Fruit fly (Drosophila melanogaster) whole organism, embryonic: ENCODE results near the gene CG15418.

ENCODE experiments used
- Adf1 ChIP-seq: fragments of 200-800 bp; sonication (Bioruptor generic); IDR thresholded peaks from 2 replicates; pipeline ENCODE4 v1.3.6; 2022; ENCODE audit warnings: missing biosample characterization, missing genetic modification characterization
- Aef1 ChIP-seq: fragments of 200-800 bp; sonication (Bioruptor generic); IDR thresholded peaks from 3 replicates; pipeline ENCODE4 v1.3.6; 2022; ENCODE audit warnings: missing biosample characterization, missing genetic modification characterization
- Blimp-1 ChIP-seq: fragments of 200-800 bp; sonication (Bioruptor generic); optimal IDR thresholded peaks from 3 replicates; lab custom pipeline; 2018; ENCODE audit warnings: missing biosample characterization, missing genetic modification characterization, mild to moderate bottlenecking, moderate library complexity, missing genetic modification reagents
- BtbVII ChIP-seq: fragments of 200-800 bp; sonication (Bioruptor generic); optimal IDR thresholded peaks from 3 replicates; lab custom pipeline; 2017; ENCODE audit warnings: missing biosample characterization, mild to moderate bottlenecking, missing genetic modification characterization
- Bteb2 ChIP-seq: fragments of 200-800 bp; sonication (Bioruptor generic); optimal IDR thresholded peaks from 2 replicates; lab custom pipeline; 2016; ENCODE audit warnings: missing biosample characterization, missing genetic modification characterization
- CG12769 ChIP-seq: fragments of 200-800 bp; sonication (Bioruptor generic); optimal IDR thresholded peaks from 2 replicates; lab custom pipeline; 2019; ENCODE audit warnings: missing biosample characterization, mild to moderate bottlenecking, missing genetic modification characterization, moderate library complexity
- CG12942 ChIP-seq: fragments of 200-800 bp; sonication (Bioruptor generic); optimal IDR thresholded peaks from 3 replicates; lab custom pipeline; 2016; ENCODE audit warnings: missing biosample characterization, missing genetic modification characterization
- CG13894 ChIP-seq: fragments of 200-800 bp; sonication (Bioruptor generic); optimal IDR thresholded peaks from 3 replicates; lab custom pipeline; 2018; ENCODE audit warnings: missing biosample characterization, mild to moderate bottlenecking, missing genetic modification characterization, moderate library complexity
- CG14014 ChIP-seq: fragments of 200-800 bp; sonication (Bioruptor generic); IDR thresholded peaks from 2 replicates; pipeline ENCODE4 v1.3.6; 2022; ENCODE audit warnings: missing biosample characterization, missing genetic modification characterization
- CG1529 ChIP-seq: fragments of 200-800 bp; sonication (Bioruptor generic); optimal IDR thresholded peaks from 3 replicates; lab custom pipeline; 2018; ENCODE audit warnings: missing biosample characterization, missing genetic modification characterization
- CG15696 ChIP-seq: fragments of 200-800 bp; sonication (Bioruptor generic); optimal IDR thresholded peaks from 2 replicates; lab custom pipeline; 2019; ENCODE audit warnings: missing biosample characterization, mild to moderate bottlenecking, missing genetic modification characterization, moderate library complexity
- CG18262 ChIP-seq: fragments of 200-800 bp; optimal IDR thresholded peaks from 3 replicates; lab custom pipeline; 2019; ENCODE audit warnings: missing biosample characterization, mild to moderate bottlenecking, missing genetic modification characterization, moderate library complexity
- CG2120 ChIP-seq: fragments of 200-800 bp; sonication (Bioruptor generic); optimal IDR thresholded peaks from 3 replicates; lab custom pipeline; 2016; ENCODE audit warnings: missing biosample characterization, missing genetic modification characterization
- CG2202 ChIP-seq: fragments of 200-800 bp; sonication (Bioruptor generic); optimal IDR thresholded peaks from 2 replicates; lab custom pipeline; 2018; ENCODE audit warnings: missing biosample characterization, mild to moderate bottlenecking, missing genetic modification characterization
- CG33557 ChIP-seq: fragments of 200-800 bp; sonication (Bioruptor generic); optimal IDR thresholded peaks from 2 replicates; lab custom pipeline; 2019; ENCODE audit warnings: missing biosample characterization, mild to moderate bottlenecking, missing genetic modification characterization, moderate library complexity
- CG6813 ChIP-seq: fragments of 200-800 bp; sonication (Bioruptor generic); optimal IDR thresholded peaks from 2 replicates; lab custom pipeline; 2017; ENCODE audit warnings: missing biosample characterization, missing genetic modification characterization, mild to moderate bottlenecking, moderate library complexity, missing genetic modification reagents
- Chrac-16 ChIP-seq: fragments of 200-800 bp; sonication (Bioruptor generic); optimal IDR thresholded peaks from 3 replicates; lab custom pipeline; 2016; ENCODE audit warnings: missing biosample characterization, missing genetic modification characterization
- E2f1 ChIP-seq: fragments of 200-800 bp; sonication (Bioruptor generic); IDR thresholded peaks from 2 replicates; pipeline ENCODE4 v1.3.6; 2022; ENCODE audit warnings: missing biosample characterization, missing genetic modification characterization
- Ets97D ChIP-seq: fragments of 200-800 bp; sonication (Bioruptor generic); optimal IDR thresholded peaks from 3 replicates; lab custom pipeline; 2016; ENCODE audit warnings: missing biosample characterization, missing genetic modification characterization
- HLH54F ChIP-seq: fragments of 200-800 bp; sonication (Bioruptor generic); optimal IDR thresholded peaks from 3 replicates; lab custom pipeline; 2016; ENCODE audit warnings: missing biosample characterization, missing genetic modification characterization
- Hmx ChIP-seq: fragments of 200-800 bp; sonication (Bioruptor generic); optimal IDR thresholded peaks from 2 replicates; lab custom pipeline; 2016; ENCODE audit warnings: missing biosample characterization, missing genetic modification characterization
- Hr51 ChIP-seq, 2 experiments: fragments of 200-800 bp; sonication (Bioruptor generic); optimal IDR thresholded peaks; 2 replicates in 1 of 2; 3 replicates in 1 of 2; lab custom pipeline; 2016 to 2018; ENCODE audit warnings: missing biosample characterization in 2 of 2, missing genetic modification characterization in 2 of 2, mild to moderate bottlenecking in 1 of 2, moderate library complexity in 1 of 2
- Mad ChIP-seq: fragments of 200-800 bp; sonication (Bioruptor generic); optimal IDR thresholded peaks from 2 replicates; lab custom pipeline; 2016; ENCODE audit warnings: missing biosample characterization, missing genetic modification characterization
- Mes4 ChIP-seq: fragments of 200-800 bp; sonication (Bioruptor generic); optimal IDR thresholded peaks from 2 replicates; lab custom pipeline; 2016; ENCODE audit warnings: missing biosample characterization, missing genetic modification characterization
- NC2β ChIP-seq: fragments of 200-800 bp; sonication (Bioruptor generic); optimal IDR thresholded peaks from 2 replicates; lab custom pipeline; 2016; ENCODE audit warnings: missing biosample characterization, missing genetic modification characterization
- Ravus ChIP-seq: fragments of 200-800 bp; sonication (Bioruptor generic); IDR thresholded peaks from 2 replicates; pipeline ENCODE4 v1.3.6; 2022; ENCODE audit warnings: missing biosample characterization, missing genetic modification characterization
- ab ChIP-seq: fragments of 200-800 bp; sonication (Bioruptor generic); optimal IDR thresholded peaks from 2 replicates; lab custom pipeline; 2016; ENCODE audit warnings: missing biosample characterization, missing genetic modification characterization
- aop ChIP-seq: fragments of 200-800 bp; sonication (Bioruptor generic); IDR thresholded peaks from 2 replicates; pipeline ENCODE4 v1.3.6; 2022; ENCODE audit warnings: missing biosample characterization, missing genetic modification characterization
- bsh ChIP-seq, 2 experiments: fragments of 200-800 bp; sonication (Bioruptor generic); optimal IDR thresholded peaks; 2 replicates each; lab custom pipeline; 2017 to 2018; ENCODE audit warnings: mild to moderate bottlenecking in 2 of 2, missing biosample characterization in 2 of 2, missing genetic modification characterization in 2 of 2, moderate library complexity in 1 of 2
- crp ChIP-seq, 2 experiments: fragments of 200-800 bp; sonication (Bioruptor generic); optimal IDR thresholded peaks; 2 replicates in 1 of 2; 3 replicates in 1 of 2; lab custom pipeline; 2017; ENCODE audit warnings: missing biosample characterization in 2 of 2, missing genetic modification characterization in 2 of 2, mild to moderate bottlenecking in 1 of 2, moderate library complexity in 1 of 2
- exex ChIP-seq: fragments of 200-800 bp; sonication (Bioruptor generic); optimal IDR thresholded peaks from 4 replicates; lab custom pipeline; 2018; ENCODE audit warnings: missing biosample characterization, mild to moderate bottlenecking, missing genetic modification characterization, moderate library complexity
- hb ChIP-seq: fragments of 200-800 bp; sonication (Bioruptor generic); IDR thresholded peaks from 3 replicates; pipeline ENCODE4 v1.3.6; 2022; ENCODE audit warnings: missing biosample characterization, missing genetic modification characterization; ENCODE audit not compliant: partially characterized antibody
- kah ChIP-seq: fragments of 200-800 bp; sonication (Bioruptor generic); optimal IDR thresholded peaks from 2 replicates; lab custom pipeline; 2018; ENCODE audit warnings: missing biosample characterization, mild to moderate bottlenecking, missing genetic modification characterization
- klu ChIP-seq: fragments of 200-800 bp; sonication (Bioruptor generic); IDR thresholded peaks from 2 replicates; pipeline ENCODE4 v1.3.6; 2022; ENCODE audit warnings: missing biosample characterization, missing genetic modification characterization
- lov ChIP-seq, 2 experiments: fragments of 200-800 bp in 1 of 2; fragments of >200 bp in 1 of 2; sonication (Bioruptor generic) in 1 of 2; IDR thresholded peaks in 1 of 2; optimal IDR thresholded peaks in 1 of 2; 2 replicates in 1 of 2; 3 replicates in 1 of 2; pipeline versions ENCODE4 v1.3.6 to Lab custom; 2017 to 2022; ENCODE audit warnings: missing biosample characterization in 1 of 2, missing genetic modification characterization in 1 of 2
- luna ChIP-seq: fragments of 200-800 bp; sonication (Bioruptor generic); optimal IDR thresholded peaks from 2 replicates; lab custom pipeline; 2016; ENCODE audit warnings: missing biosample characterization, missing genetic modification characterization
- oc ChIP-seq: fragments of 200-800 bp; sonication (Bioruptor generic); optimal IDR thresholded peaks from 2 replicates; lab custom pipeline; 2018; ENCODE audit warnings: missing biosample characterization, mild to moderate bottlenecking, missing genetic modification characterization, moderate library complexity
- run ChIP-seq: fragments of 200-800 bp; sonication (Bioruptor generic); optimal IDR thresholded peaks from 3 replicates; lab custom pipeline; 2018; ENCODE audit warnings: missing biosample characterization, mild to moderate bottlenecking, missing genetic modification characterization
- sc ChIP-seq, 3 experiments: fragments of >200 bp in 2 of 3; fragments of 200-800 bp in 1 of 3; sonication (Bioruptor generic) in 1 of 3; optimal IDR thresholded peaks; 2 replicates in 2 of 3; 3 replicates in 1 of 3; lab custom pipeline; 2017; ENCODE audit warnings: mild to moderate bottlenecking in 1 of 3, missing biosample characterization in 1 of 3, missing genetic modification characterization in 1 of 3, missing genetic modification reagents in 1 of 3
- sim ChIP-seq: fragments of 200-800 bp; sonication (Bioruptor generic); IDR thresholded peaks from 2 replicates; pipeline ENCODE4 v1.3.6; 2022; ENCODE audit warnings: missing biosample characterization, missing genetic modification characterization
- toy ChIP-seq: fragments of 200-800 bp; sonication (Bioruptor generic); IDR thresholded peaks from 2 replicates; pipeline ENCODE4 v1.3.6; 2022; ENCODE audit warnings: missing biosample characterization, missing genetic modification characterization
- trem ChIP-seq: fragments of 200-800 bp; optimal IDR thresholded peaks from 3 replicates; lab custom pipeline; 2019; ENCODE audit warnings: missing biosample characterization, mild to moderate bottlenecking, missing genetic modification characterization, moderate library complexity
- wdn ChIP-seq: fragments of 200-800 bp; sonication (Bioruptor generic); IDR thresholded peaks from 2 replicates; pipeline ENCODE4 v1.3.6; 2022; ENCODE audit warnings: missing biosample characterization, missing genetic modification characterization
- zen ChIP-seq: fragments of 200-800 bp; sonication (Bioruptor generic); optimal IDR thresholded peaks from 3 replicates; lab custom pipeline; 2018; ENCODE audit warnings: missing biosample characterization, mild to moderate bottlenecking, missing genetic modification characterization, moderate library complexity

CG15418 gene

dm6 chr2L:3632047-3632880 is 10.8 kb upstream of the CG15418 start (continued):
- TF ChIP-seq CG12769 (peak; percentile 96), toy (GFP tag; lab: Robert Waterston, UW) (peak; percentile 96), CG12942 (GFP tag; lab: Kevin White, UChicago) (peak; percentile 88), trem (tag; lab: Kevin White, UChicago) (peak; percentile 97), CG1529 (GFP tag; lab: Kevin White, UChicago) (peak; percentile 87), CG2202 (tag; lab: Kevin White, UChicago) (peak; percentile 90), CG2120 (peak; percentile 96), Bteb2 (GFP tag; lab: Kevin White, UChicago) (peak; percentile 89), Blimp-1 (GFP tag; lab: Kevin White, UChicago) (peak; percentile 98), Mes4 (GFP tag; lab: Kevin White, UChicago) (peak; percentile 93), bsh (GFP tag; optimal IDR thresholded peaks at IDR 0.05; lab: Kevin White, UChicago) (peak; percentile 83 to 94), wdn (GFP tag; lab: Robert Waterston, UW) (peak; percentile 90), luna (peak; percentile 81), Ets97D (GFP tag; lab: Kevin White, UChicago) (peak; percentile 69), oc (tag; lab: Kevin White, UChicago) (peak; percentile 89), sim (GFP tag; lab: Robert Waterston, UW) (peak; percentile 91), zen (peak; percentile 100), Hr51 (GFP tag; optimal IDR thresholded peaks at IDR 0.05; lab: Kevin White, UChicago) (peak; percentile 95 to 98), klu (peak; percentile 92), sc (optimal IDR thresholded peaks at IDR 0.05; lab: Kevin White, UChicago) (no peak), sc (GFP tag; optimal IDR thresholded peaks at IDR 0.05; lab: Kevin White, UChicago) (peak; percentile 84), kah (GFP tag; lab: Kevin White, UChicago) (peak; percentile 95), exex (tag; lab: Kevin White, UChicago) (peak; percentile 92), Ravus (GFP tag; lab: Robert Waterston, UW) (peak; percentile 88), Aef1 (peak; percentile 93), CG18262 (tag; lab: Kevin White, UChicago) (peak; percentile 99), crp (GFP tag; optimal IDR thresholded peaks at IDR 0.05; lab: Kevin White, UChicago) (peak in 1 of 2 experiments; percentile 76), CG6813 (GFP tag; lab: Kevin White, UChicago) (peak; percentile 99), BtbVII (GFP tag; lab: Kevin White, UChicago) (peak; percentile 99), CG33557 (peak; percentile 88), Chrac-16 (GFP tag; lab: Kevin White, UChicago) (peak; percentile 94), HLH54F (GFP tag; lab: Kevin White, UChicago) (peak; percentile 92), CG14014 (GFP tag; lab: Robert Waterston, UW) (peak; percentile 96), Mad (GFP tag; lab: Kevin White, UChicago) (peak; percentile 91), lov (optimal IDR thresholded peaks at IDR 0.05; lab: Kevin White, UChicago) (no peak), lov (GFP tag; IDR thresholded peaks at IDR 0.05; lab: Robert Waterston, UW) (peak; percentile 96), aop (peak; percentile 89), Hmx (GFP tag; lab: Kevin White, UChicago) (peak; percentile 93), NC2β (GFP tag; lab: Kevin White, UChicago) (peak; percentile 93), CG13894 (tag; lab: Kevin White, UChicago) (peak; percentile 96), E2f1 (GFP tag; lab: Robert Waterston, UW) (peak; percentile 99), ab (peak; percentile 93), hb (GFP tag; lab: Robert Waterston, UW) (no peak), Adf1 (GFP tag; lab: Robert Waterston, UW) (peak; percentile 79), run (tag; lab: Kevin White, UChicago) (peak; percentile 75), CG15696 (tag; lab: Kevin White, UChicago) (peak; percentile 99)
